Worm (Caenorhabditis elegans): ENCODE measurements around the gene Y55F3C.17.

Y55F3C.17 gene

ce11 chrIV:670455-670854, 27.7 kb downstream of the Y55F3C.17 start, which contains the start of gene K11H12.11:
Gene K11H12.11 (minus strand): TSS chrIV:670555.
- TF ChIP-seq dox-1 (GFP tag; IDR thresholded peaks at IDR 0.05) (no peak), snpc-3.4 (tag; optimal IDR thresholded peaks at IDR 0.05) (no peak)

- TF ChIP-seq F57A8.1 (GFP tag; optimal IDR thresholded peaks at IDR 0.05): no peak
- TF ChIP-seq B0336.3 (GFP tag; IDR thresholded peaks at IDR 0.05): no peak
- no peak for TF ChIP-seq attf-3 (GFP tag; conservative IDR thresholded peaks at IDR 0.05)
- no peak for TF ChIP-seq F49E8.2 (tag; optimal IDR thresholded peaks at IDR 0.05; ENCODE audit: insufficient read depth)
- TF ChIP-seq ztf-6 (GFP tag; IDR thresholded peaks at IDR 0.05): no peak
- no peak for TF ChIP-seq xnd-1 (tag; optimal IDR thresholded peaks at IDR 0.05)
- no peak for TF ChIP-seq sdz-38 (tag; optimal IDR thresholded peaks at IDR 0.05)
- TF ChIP-seq nhr-179 (tag; optimal IDR thresholded peaks at IDR 0.05): no peak
Observed at ce11 chrIV:666991-667390, 31.2 kb downstream of the Y55F3C.17 start, which contains the start of gene K11H12.6. Gene K11H12.6 (plus strand): TSS chrIV:667291.

- TF ChIP-seq B0336.3 (GFP tag; IDR thresholded peaks at IDR 0.05): no peak
- TF ChIP-seq lin-54 (GFP tag; optimal IDR thresholded peaks at IDR 0.05): no peak
- TF ChIP-seq B0019.2 (GFP tag; conservative IDR thresholded peaks at IDR 0.05): no peak
- no peak for TF ChIP-seq zim-3 (tag; optimal IDR thresholded peaks at IDR 0.05)
- TF ChIP-seq madf-10 (tag; optimal IDR thresholded peaks at IDR 0.05): no peak
- no peak for TF ChIP-seq tbp1 (GFP tag; optimal IDR thresholded peaks at IDR 0.05)
Observed at ce11 chrIV:665225-665624, 33.0 kb downstream of the Y55F3C.17 start, which contains the start of gene K11H12.7. Gene K11H12.7 (plus strand): TSS chrIV:665525.

ce11 chrIV:664122-664521, 34.1 kb downstream of the Y55F3C.17 start:
- TF ChIP-seq lin-40 (tag; optimal IDR thresholded peaks at IDR 0.05) (peak; percentile 6), somi-1 (GFP tag; optimal IDR thresholded peaks at IDR 0.05) (peak; percentile 23), F22D6.2 (tag; optimal IDR thresholded peaks at IDR 0.05) (no peak)

- TF ChIP-seq hmg-20 (GFP tag; IDR thresholded peaks at IDR 0.05) (no peak), sea-2 (GFP tag; IDR thresholded peaks at IDR 0.05) (no peak), athp-1 (tag; optimal IDR thresholded peaks at IDR 0.05) (no peak), Y95B8A.8 (GFP tag; IDR thresholded peaks at IDR 0.05) (no peak), zfh-2 (GFP tag; conservative IDR thresholded peaks at IDR 0.05) (no peak), hrde-1 (tag; optimal IDR thresholded peaks at IDR 0.05; ENCODE audit: borderline replicate concordance) (no peak), repo-1 (tag; optimal IDR thresholded peaks at IDR 0.05) (no peak), dox-1 (GFP tag; IDR thresholded peaks at IDR 0.05) (no peak), rec-8 (tag; optimal IDR thresholded peaks at IDR 0.05) (no peak)
Observed at ce11 chrIV:661623-662022, 36.6 kb downstream of the Y55F3C.17 start.

- TF ChIP-seq zfh-2 (GFP tag; conservative IDR thresholded peaks at IDR 0.05): peak; percentile 65
- TF ChIP-seq madf-8 (GFP tag; conservative IDR thresholded peaks at IDR 0.05): no peak
Observed at ce11 chrIV:659585-659984, 38.6 kb downstream of the Y55F3C.17 start.

- TF ChIP-seq F22D6.2 (tag; optimal IDR thresholded peaks at IDR 0.05): no peak
- no peak for TF ChIP-seq cebp-1 (GFP tag; IDR thresholded peaks at IDR 0.05)
- peak; percentile 54 for TF ChIP-seq cebp-1 (tag; optimal IDR thresholded peaks at IDR 0.05)
- no peak for TF ChIP-seq T26A5.8 (tag; optimal IDR thresholded peaks at IDR 0.05)
- no peak for TF ChIP-seq F55B11.4 (tag; optimal IDR thresholded peaks at IDR 0.05; ENCODE audit: borderline replicate concordance, insufficient read depth)
- no peak for TF ChIP-seq nfyb-1 (GFP tag; IDR thresholded peaks at IDR 0.05)
- no peak for TF ChIP-seq egl-44 (GFP tag; IDR thresholded peaks at IDR 0.05)
- no peak for TF ChIP-seq C06A6.2 (GFP tag; conservative IDR thresholded peaks at IDR 0.05)
- TF ChIP-seq repo-1 (tag; optimal IDR thresholded peaks at IDR 0.05): peak; percentile 63
- no peak for TF ChIP-seq hmg-20 (GFP tag; IDR thresholded peaks at IDR 0.05)
- no peak for TF ChIP-seq rpc-1 (optimal IDR thresholded peaks at IDR 0.05)
- TF ChIP-seq rpc-1 (tag; optimal IDR thresholded peaks at IDR 0.05): no peak
- no peak for TF ChIP-seq snpc-3.4 (tag; optimal IDR thresholded peaks at IDR 0.05)
- TF ChIP-seq Y53G8AR.9 (GFP tag; conservative IDR thresholded peaks at IDR 0.05): no peak
- TF ChIP-seq nfya-1 (tag; optimal IDR thresholded peaks at IDR 0.05; ENCODE audit: borderline replicate concordance, insufficient read depth): no peak
Observed at ce11 chrIV:658497-659177, 39.6 kb downstream of the Y55F3C.17 start.

All from whole organism, young adult.